Worm (Caenorhabditis elegans) whole organism, L2 larva: Measurements from ENCODE around the gene slc-36.3.
"Not testable (repeated sequence)": the region's sequence is repeated elsewhere in the genome, so short reads cannot be mapped to it uniquely, and the experiment has no call there.

Experiments used
- C34F6.9 ChIP-seq: fragments of 150-350 bp; optimal IDR thresholded peaks from 2 replicates; lab custom pipeline; 2014; ENCODE audit warnings: missing biosample characterization, missing genetic modification characterization
- F13H6.1 ChIP-seq: sonication (generic microtip); optimal IDR thresholded peaks from 2 replicates; lab custom pipeline; 2016; ENCODE audit warnings: missing genetic modification characterization, missing compliant biosample characterization
- R02D3.7 ChIP-seq: fragments of 150-350 bp; optimal IDR thresholded peaks from 2 replicates; lab custom pipeline; 2014; ENCODE audit warnings: missing biosample characterization, missing genetic modification characterization
- ZK546.5 ChIP-seq: sonication (generic microtip); optimal IDR thresholded peaks from 2 replicates; lab custom pipeline; 2017; ENCODE audit warnings: missing biosample characterization, missing genetic modification characterization
- aly-2 ChIP-seq: fragments of 150-350 bp; optimal IDR thresholded peaks from 2 replicates; lab custom pipeline; 2014; ENCODE audit warnings: missing biosample characterization, missing genetic modification characterization
- crh-2 ChIP-seq: sonication (generic microtip); optimal IDR thresholded peaks from 2 replicates; lab custom pipeline; 2017; ENCODE audit warnings: missing biosample characterization, missing genetic modification characterization
- egl-27 ChIP-seq: sonication (generic microtip); optimal IDR thresholded peaks from 3 replicates; lab custom pipeline; 2017; ENCODE audit warnings: missing biosample characterization, missing genetic modification reagents, missing genetic modification characterization
- elt-1 ChIP-seq: fragments of 150-350 bp; optimal IDR thresholded peaks from 2 replicates; lab custom pipeline; 2014; ENCODE audit warnings: missing biosample characterization, missing genetic modification characterization
- elt-3 ChIP-seq: sonication (generic microtip); optimal IDR thresholded peaks from 2 replicates; lab custom pipeline; 2017; ENCODE audit warnings: missing biosample characterization, missing genetic modification characterization
- lin-11 ChIP-seq: fragments of 150-350 bp; sonication (generic microtip); optimal IDR thresholded peaks from 2 replicates; lab custom pipeline; 2014; ENCODE audit warnings: missing biosample characterization, missing genetic modification characterization, inconsistent platforms, mixed read lengths
- lin-13 ChIP-seq: fragments of 150-350 bp; optimal IDR thresholded peaks from 2 replicates; lab custom pipeline; 2014; ENCODE audit warnings: missing biosample characterization, missing genetic modification reagents, missing genetic modification characterization
- lin-39 ChIP-seq: fragments of 150-350 bp; optimal IDR thresholded peaks from 2 replicates; lab custom pipeline; 2014; ENCODE audit warnings: missing biosample characterization, missing genetic modification reagents, missing genetic modification characterization
- lsy-2 ChIP-seq, 2 experiments: fragments of 150-350 bp in 1 of 2; sonication (generic microtip) in 1 of 2; optimal IDR thresholded peaks; 2 replicates each; lab custom pipeline; 2014 to 2017; ENCODE audit warnings: missing biosample characterization in 2 of 2, missing genetic modification characterization in 2 of 2
- mbf-1 ChIP-seq: sonication (generic microtip); optimal IDR thresholded peaks from 2 replicates; lab custom pipeline; 2017; ENCODE audit warnings: missing biosample characterization, missing genetic modification characterization
- mdl-1 ChIP-seq, 2 experiments: fragments of 150-350 bp in 1 of 2; sonication (generic microtip) in 1 of 2; optimal IDR thresholded peaks; 2 replicates each; lab custom pipeline; 2017; ENCODE audit warnings: missing biosample characterization in 2 of 2, missing genetic modification characterization in 2 of 2
- nhr-11 ChIP-seq: fragments of 150-350 bp; optimal IDR thresholded peaks from 2 replicates; lab custom pipeline; 2014; ENCODE audit warnings: missing biosample characterization, missing genetic modification characterization
- nhr-21 ChIP-seq: fragments of 150-350 bp; optimal IDR thresholded peaks from 2 replicates; lab custom pipeline; 2014; ENCODE audit warnings: missing biosample characterization, missing genetic modification characterization
- nhr-23 ChIP-seq: fragments of 150-350 bp; optimal IDR thresholded peaks from 2 replicates; lab custom pipeline; 2014; ENCODE audit warnings: missing biosample characterization, missing genetic modification reagents, missing genetic modification characterization
- nhr-237 ChIP-seq: fragments of 150-350 bp; optimal IDR thresholded peaks from 2 replicates; lab custom pipeline; 2014; ENCODE audit warnings: missing biosample characterization, missing genetic modification characterization
- nhr-25 ChIP-seq: fragments of 150-350 bp; sonication (generic microtip); optimal IDR thresholded peaks from 3 replicates; lab custom pipeline; 2014; ENCODE audit warnings: missing biosample characterization, missing genetic modification characterization
- nhr-6 ChIP-seq: fragments of 150-350 bp; optimal IDR thresholded peaks from 2 replicates; lab custom pipeline; 2014; ENCODE audit warnings: missing biosample characterization, missing genetic modification characterization
- peb-1 ChIP-seq: fragments of 150-350 bp; optimal IDR thresholded peaks from 2 replicates; lab custom pipeline; 2014; ENCODE audit warnings: missing biosample characterization, missing genetic modification characterization
- sem-4 ChIP-seq: fragments of 150-350 bp; optimal IDR thresholded peaks from 2 replicates; lab custom pipeline; 2014; ENCODE audit warnings: missing biosample characterization, missing genetic modification reagents, missing genetic modification characterization
- skn-1 ChIP-seq: sonication (generic microtip); optimal IDR thresholded peaks from 2 replicates; lab custom pipeline; 2017; ENCODE audit warnings: missing biosample characterization, missing genetic modification characterization
- sma-3 ChIP-seq: sonication (generic microtip); optimal IDR thresholded peaks from 2 replicates; lab custom pipeline; 2016; ENCODE audit warnings: missing genetic modification reagents, missing genetic modification characterization, missing compliant biosample characterization
- sma-9 ChIP-seq, 2 experiments: fragments of 150-350 bp in 1 of 2; sonication (generic microtip) in 1 of 2; optimal IDR thresholded peaks; 2 replicates each; lab custom pipeline; 2014 to 2016; ENCODE audit warnings: missing genetic modification characterization in 2 of 2, mild to moderate bottlenecking in 1 of 2, missing biosample characterization in 1 of 2, missing compliant biosample characterization in 1 of 2, missing genetic modification reagents in 1 of 2, moderate library complexity in 1 of 2
- unc-39 ChIP-seq: fragments of 150-350 bp; optimal IDR thresholded peaks from 2 replicates; lab custom pipeline; 2014; ENCODE audit warnings: missing biosample characterization, missing genetic modification characterization
- unc-62 ChIP-seq: fragments of 150-350 bp; optimal IDR thresholded peaks from 2 replicates; lab custom pipeline; 2014; ENCODE audit warnings: missing biosample characterization, missing genetic modification reagents, missing genetic modification characterization
- zag-1 ChIP-seq: fragments of 150-350 bp; optimal IDR thresholded peaks from 2 replicates; lab custom pipeline; 2014; ENCODE audit warnings: missing biosample characterization, missing genetic modification characterization
- ztf-11 ChIP-seq: sonication (generic microtip); optimal IDR thresholded peaks from 2 replicates; lab custom pipeline; 2017; ENCODE audit warnings: missing biosample characterization, missing genetic modification characterization

slc-36.3 gene

DNA sequence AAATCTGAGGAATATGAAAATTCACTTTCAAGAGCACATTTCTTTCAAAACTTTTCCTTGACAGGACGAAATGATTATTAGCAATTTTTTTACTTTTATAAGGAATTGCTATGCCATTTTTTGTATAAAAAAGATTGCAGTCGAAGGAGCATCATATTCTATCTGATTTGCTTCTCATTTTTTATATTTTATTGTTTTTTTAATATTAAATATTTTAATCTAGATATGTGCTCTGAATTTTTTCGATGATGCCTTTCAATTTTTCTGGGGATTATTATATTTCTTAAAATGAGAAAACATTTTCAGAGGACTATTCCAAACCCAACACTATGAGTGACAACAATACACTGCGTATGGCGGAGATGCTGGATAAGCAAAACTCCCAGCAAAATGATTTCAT, 20.1 kb upstream of the slc-36.3 start, which contains the start of gene F26F2.13:
TSS of gene F26F2.13 (plus strand) at position 301 of the 400 bp plus-strand sequence.
- not testable (repeated sequence) for TF ChIP-seq sma-9 (GFP tag; optimal IDR thresholded peaks at IDR 0.05; lab: Kevin White, UChicago); sma-9 (tag; optimal IDR thresholded peaks at IDR 0.05; lab: Kevin White, UChicago); ztf-11; mbf-1
- TF ChIP-seq, all 48 proteins: peak for 0; not testable (repeated sequence) for 48

- TF ChIP-seq ZK546.5 (tag; lab: Kevin White, UChicago) = no peak
These were observed 17.8 kb upstream of the slc-36.3 start, which contains the start of gene F26F2.1 for ce11 chrV:20561795-20562194. F26F2.1 (minus strand) TSS chrV:20561895.

ce11 chrV:20558270-20558669, 14.3 kb upstream of the slc-36.3 start, which contains the start of gene abf-4:
abf-4 (minus strand) TSS chrV:20558370.
- TF ChIP-seq elt-1 (tag; lab: Kevin White, UChicago) (no peak), ZK546.5 (tag; lab: Kevin White, UChicago) (no peak), lsy-2 (tag; optimal IDR thresholded peaks at IDR 0.05; lab: Kevin White, UChicago) (no peak), lin-39 (tag; lab: Kevin White, UChicago) (no peak), nhr-25 (tag; lab: Kevin White, UChicago) (no peak), lin-13 (GFP tag; lab: Kevin White, UChicago) (no peak), nhr-11 (no peak), skn-1 (tag; lab: Kevin White, UChicago) (no peak), peb-1 (tag; lab: Kevin White, UChicago) (no peak), ztf-11 (no peak), unc-62 (GFP tag; lab: Kevin White, UChicago) (no peak), zag-1 (tag; lab: Kevin White, UChicago) (no peak), nhr-6 (tag; lab: Kevin White, UChicago) (no peak), elt-3 (tag; lab: Kevin White, UChicago) (no peak), aly-2 (tag; lab: Kevin White, UChicago) (no peak), lin-11 (tag; lab: Kevin White, UChicago) (no peak), R02D3.7 (tag; lab: Kevin White, UChicago) (no peak), nhr-237 (no peak), mbf-1 (no peak), egl-27 (tag; lab: Kevin White, UChicago) (no peak)

- no peak for TF ChIP-seq R02D3.7 (tag; lab: Kevin White, UChicago)
- TF ChIP-seq nhr-23 (tag; lab: Kevin White, UChicago) = no peak
These were observed 12.3 kb upstream of the slc-36.3 start, which contains the start of gene Y38H6C.23 for ce11 chrV:20556260-20556659. Y38H6C.23 (minus strand) TSS chrV:20556360.

DNA sequence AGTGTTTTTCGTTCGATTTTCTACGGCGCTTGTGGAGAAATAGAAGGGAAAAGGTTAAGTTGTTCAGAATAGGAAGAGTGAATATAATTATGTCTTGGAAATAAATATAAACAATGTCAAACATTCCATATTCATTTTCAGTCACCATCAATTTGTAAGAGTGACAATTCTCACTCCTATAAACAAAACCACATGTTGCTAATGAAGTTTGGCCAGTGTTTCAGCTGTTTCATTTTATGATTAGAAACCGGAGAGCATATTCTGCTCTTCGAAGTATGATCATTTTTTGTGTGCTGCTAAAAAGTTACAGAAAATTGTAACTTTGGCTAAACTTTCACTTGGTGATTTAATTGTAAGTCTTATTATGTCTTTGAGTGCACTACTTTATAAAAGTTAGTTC, 11.1 kb upstream of the slc-36.3 start, which contains the start of gene Y38H6C.21:
TSS of gene Y38H6C.21 (minus strand) at position 148 of the 400 bp plus-strand sequence.
- no peak for TF ChIP-seq F13H6.1 (tag; lab: Kevin White, UChicago)
- TF ChIP-seq sem-4 (tag; lab: Kevin White, UChicago) = no peak
- no peak for TF ChIP-seq C34F6.9 (tag; lab: Kevin White, UChicago)
- no peak for TF ChIP-seq nhr-237
- no peak for TF ChIP-seq lsy-2 (tag; optimal IDR thresholded peaks at IDR 0.05; lab: Kevin White, UChicago)
- TF ChIP-seq mdl-1 (tag; optimal IDR thresholded peaks at IDR 0.05; lab: Kevin White, UChicago) = no peak
- no peak for TF ChIP-seq mbf-1

DNA sequence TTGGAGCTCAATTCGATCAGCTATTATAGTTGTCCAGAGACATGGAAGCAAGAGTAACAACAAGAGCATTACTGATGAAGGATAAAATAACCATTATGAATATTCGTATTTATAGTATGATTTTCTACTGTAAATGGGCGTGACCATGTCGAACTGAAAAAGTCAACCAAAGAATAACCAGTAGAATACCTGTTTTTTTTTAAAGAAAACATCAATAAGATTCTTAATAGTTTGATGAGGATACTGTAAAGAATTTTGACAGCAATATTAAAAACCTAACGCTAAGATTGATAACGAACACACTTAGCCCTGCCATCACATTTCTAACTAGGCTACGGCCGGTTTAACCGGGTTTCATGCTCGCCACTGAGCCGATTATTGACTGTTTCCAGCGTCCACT, 9.0 kb upstream of the slc-36.3 start, which contains the start of gene vmo-1:
TSS of gene vmo-1 (minus strand) at position 101 of the 400 bp plus-strand sequence.
- TF ChIP-seq sma-3 (GFP tag; lab: Kevin White, UChicago) (no peak), crh-2 (no peak), nhr-21 (tag; lab: Kevin White, UChicago) (no peak), unc-39 (tag; lab: Kevin White, UChicago) (no peak), lsy-2 (tag; optimal IDR thresholded peaks at IDR 0.05; lab: Kevin White, UChicago) (no peak), C34F6.9 (tag; lab: Kevin White, UChicago) (no peak)
